Fruit fly (Drosophila melanogaster) Kc167 (cell line): ENCODE results near the gene CG10730.

ENCODE experiments used
- h ChIP-seq: fragments of >200 bp; optimal IDR thresholded peaks from 3 replicates; lab custom pipeline; 2018; ENCODE audit warnings: missing external identifiers
- insv ChIP-seq: fragments of >200 bp; optimal IDR thresholded peaks from 3 replicates; lab custom pipeline; 2018; ENCODE audit warnings: missing external identifiers
- psq ChIP-seq: fragments of >200 bp; optimal IDR thresholded peaks from 2 replicates; lab custom pipeline; 2017; ENCODE audit warnings: missing external identifiers
- ttk ChIP-seq: sonication (Bioruptor generic); optimal IDR thresholded peaks from 2 replicates; lab custom pipeline; 2017; ENCODE audit warnings: missing external identifiers

DNA sequence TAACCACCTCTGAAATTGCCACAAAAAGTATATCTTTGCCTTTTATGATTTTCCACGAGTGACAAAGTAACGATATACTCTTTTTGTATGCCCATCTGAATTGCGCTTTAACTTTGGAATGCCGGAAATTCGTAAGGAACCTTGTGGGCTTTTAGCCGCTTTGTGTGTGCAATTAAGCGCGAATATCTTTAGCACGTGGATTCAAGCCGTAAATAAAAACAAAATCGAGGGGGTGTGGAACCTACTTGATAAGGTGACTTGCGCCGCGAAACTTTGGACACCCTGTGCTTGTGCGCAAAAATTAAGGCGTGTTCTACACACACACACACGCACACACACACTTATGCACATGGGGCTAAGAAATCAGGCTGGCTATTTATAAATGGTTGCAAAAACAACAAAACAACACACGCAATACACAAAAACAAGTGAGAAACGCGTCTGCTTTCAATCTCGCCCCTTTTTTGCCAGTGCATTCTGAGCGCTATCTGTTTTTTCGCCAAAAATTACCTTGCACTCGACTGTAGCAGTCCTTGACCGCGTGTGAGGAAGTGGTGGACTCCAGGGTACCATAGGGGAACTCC lies 12.2 kb upstream of the CG10730 start:
- TF ChIP-seq h = no peak
- no peak for TF ChIP-seq psq
- no peak for TF ChIP-seq ttk (lab: Kevin White, UChicago)
- no peak for TF ChIP-seq insv
